Fruit fly (Drosophila melanogaster) whole organism, embryonic: Measurements from ENCODE around the gene CG6443.

Source experiments
- ATbp ChIP-seq: fragments of 200-800 bp; sonication (Bioruptor generic); optimal IDR thresholded peaks from 2 replicates; lab custom pipeline; 2017; ENCODE audit warnings: missing biosample characterization, mild to moderate bottlenecking, missing genetic modification characterization, missing genetic modification reagents
- Abd-B ChIP-seq: fragments of 200-800 bp; sonication (Bioruptor generic); optimal IDR thresholded peaks from 2 replicates; lab custom pipeline; 2018; ENCODE audit warnings: missing biosample characterization, mild to moderate bottlenecking, missing genetic modification characterization, moderate library complexity
- Awh ChIP-seq: fragments of 200-800 bp; sonication (Bioruptor generic); IDR thresholded peaks from 2 replicates; pipeline ENCODE4, ENCODE4 v1.3.6; 2022; ENCODE audit warnings: missing biosample characterization, missing genetic modification characterization
- Bgb ChIP-seq: fragments of 200-800 bp; sonication (Bioruptor generic); IDR thresholded peaks from 2 replicates; pipeline ENCODE4 v1.3.6; 2022; ENCODE audit warnings: missing biosample characterization, missing genetic modification characterization; ENCODE audit not compliant: partially characterized antibody
- CG10274 ChIP-seq: fragments of 200-800 bp; sonication (Bioruptor generic); optimal IDR thresholded peaks from 3 replicates; lab custom pipeline; 2017; ENCODE audit warnings: missing biosample characterization, mild to moderate bottlenecking, missing genetic modification characterization
- CG10431 ChIP-seq: fragments of 200-800 bp; sonication (Bioruptor generic); optimal IDR thresholded peaks from 3 replicates; lab custom pipeline; 2018; ENCODE audit warnings: missing biosample characterization, mild to moderate bottlenecking, missing genetic modification characterization
- CG11085 ChIP-seq: fragments of 200-800 bp; sonication (Bioruptor generic); IDR thresholded peaks from 2 replicates; pipeline ENCODE4 v1.3.6; 2022; ENCODE audit warnings: missing biosample characterization, missing genetic modification characterization
- CG11456 ChIP-seq: fragments of 200-800 bp; sonication (Bioruptor generic); IDR thresholded peaks from 3 replicates; pipeline ENCODE4 v1.3.6; 2022; ENCODE audit warnings: missing biosample characterization, missing genetic modification characterization
- CG12155 ChIP-seq: fragments of 200-800 bp; sonication (Bioruptor generic); optimal IDR thresholded peaks from 3 replicates; lab custom pipeline; 2016; ENCODE audit warnings: missing biosample characterization, missing genetic modification characterization
- CG14710 ChIP-seq: fragments of 200-800 bp; sonication (Bioruptor generic); optimal IDR thresholded peaks from 3 replicates; lab custom pipeline; 2019; ENCODE audit warnings: missing biosample characterization, mild to moderate bottlenecking, missing genetic modification characterization, moderate library complexity
- CG14860 ChIP-seq: fragments of 200-800 bp; sonication (Bioruptor generic); IDR thresholded peaks from 3 replicates; pipeline ENCODE4 v1.3.6; 2022; ENCODE audit warnings: missing biosample characterization, missing genetic modification characterization; ENCODE audit not compliant: partially characterized antibody
- CG16779 ChIP-seq: fragments of 200-800 bp; sonication (Bioruptor generic); IDR thresholded peaks from 2 replicates; pipeline ENCODE4 v1.3.6; 2022; ENCODE audit warnings: missing biosample characterization, missing genetic modification characterization
- CG32532 ChIP-seq: fragments of 200-800 bp; sonication (Bioruptor generic); IDR thresholded peaks from 2 replicates; pipeline ENCODE4 v1.3.6; 2022; ENCODE audit warnings: missing biosample characterization, missing genetic modification characterization
- CG32772 ChIP-seq: fragments of 200-800 bp; sonication (Bioruptor generic); IDR thresholded peaks from 2 replicates; pipeline ENCODE4 v1.3.6; 2022; ENCODE audit warnings: missing biosample characterization, missing genetic modification characterization
- CG33213 ChIP-seq: fragments of 200-800 bp; sonication (Bioruptor generic); optimal IDR thresholded peaks from 3 replicates; lab custom pipeline; 2016; ENCODE audit warnings: missing biosample characterization, missing genetic modification characterization
- CG3726 ChIP-seq: fragments of 200-800 bp; sonication (Bioruptor generic); IDR thresholded peaks from 3 replicates; pipeline ENCODE4, ENCODE4 v1.3.6; 2022; ENCODE audit warnings: missing biosample characterization, missing genetic modification characterization
- CG3838 ChIP-seq: fragments of 200-800 bp; sonication (Bioruptor generic); optimal IDR thresholded peaks from 3 replicates; lab custom pipeline; 2016; ENCODE audit warnings: missing biosample characterization, missing genetic modification characterization
- CG4730 ChIP-seq: fragments of 200-800 bp; sonication (Bioruptor generic); IDR thresholded peaks from 2 replicates; pipeline ENCODE4 v1.3.6; 2022; ENCODE audit warnings: missing biosample characterization, missing genetic modification characterization
- CG6854 ChIP-seq: fragments of 200-800 bp; sonication (Bioruptor generic); optimal IDR thresholded peaks from 3 replicates; lab custom pipeline; 2017; ENCODE audit warnings: missing biosample characterization, mild to moderate bottlenecking, missing genetic modification characterization
- CG7839 ChIP-seq: fragments of 200-800 bp; sonication (Bioruptor generic); optimal IDR thresholded peaks from 3 replicates; lab custom pipeline; 2018; ENCODE audit warnings: missing biosample characterization, mild to moderate bottlenecking, missing genetic modification characterization, moderate library complexity
- CG7963 ChIP-seq: fragments of 200-800 bp; sonication (Bioruptor generic); IDR thresholded peaks from 3 replicates; pipeline ENCODE4 v1.3.6; 2022; ENCODE audit warnings: missing biosample characterization, missing genetic modification characterization; ENCODE audit not compliant: partially characterized antibody
- CG8765 ChIP-seq: fragments of 200-800 bp; sonication (Bioruptor generic); IDR thresholded peaks from 2 replicates; pipeline ENCODE4 v1.3.6; 2022; ENCODE audit warnings: missing biosample characterization, missing genetic modification characterization
- CG9437 ChIP-seq: fragments of 200-800 bp; sonication (Bioruptor generic); optimal IDR thresholded peaks from 2 replicates; lab custom pipeline; 2018; ENCODE audit warnings: missing biosample characterization, mild to moderate bottlenecking, missing genetic modification characterization
- CG9797 ChIP-seq: fragments of 200-800 bp; sonication (Bioruptor generic); optimal IDR thresholded peaks from 3 replicates; lab custom pipeline; 2018; ENCODE audit warnings: missing biosample characterization, mild to moderate bottlenecking, missing genetic modification characterization
- CTCF ChIP-seq: fragments of 200-800 bp; sonication (Bioruptor generic); optimal IDR thresholded peaks from 2 replicates; lab custom pipeline; 2017; ENCODE audit warnings: missing biosample characterization, mild to moderate bottlenecking, missing genetic modification characterization, moderate library complexity
- Chrac-16 ChIP-seq: fragments of 200-800 bp; sonication (Bioruptor generic); optimal IDR thresholded peaks from 3 replicates; lab custom pipeline; 2016; ENCODE audit warnings: missing biosample characterization, missing genetic modification characterization
- Dip3 ChIP-seq: fragments of 200-800 bp; sonication (Bioruptor generic); optimal IDR thresholded peaks from 3 replicates; lab custom pipeline; 2016; ENCODE audit warnings: missing biosample characterization, missing genetic modification characterization
- Dref ChIP-seq: fragments of 200-800 bp; sonication (Bioruptor generic); IDR thresholded peaks from 2 replicates; pipeline ENCODE4 v1.3.6; 2022; ENCODE audit warnings: missing biosample characterization, missing genetic modification characterization
- E2f2 ChIP-seq: fragments of 200-800 bp; sonication (Bioruptor generic); IDR thresholded peaks from 2 replicates; pipeline ENCODE4 v1.3.6; 2022; ENCODE audit warnings: missing biosample characterization, missing genetic modification characterization
- Fer1 ChIP-seq: fragments of 200-800 bp; sonication (Bioruptor generic); optimal IDR thresholded peaks from 2 replicates; lab custom pipeline; 2017; ENCODE audit warnings: missing biosample characterization, mild to moderate bottlenecking, missing genetic modification characterization
- Gsc ChIP-seq: fragments of 200-800 bp; sonication (Bioruptor generic); IDR thresholded peaks from 2 replicates; pipeline ENCODE4 v1.3.6; 2022; ENCODE audit warnings: missing biosample characterization, missing genetic modification characterization
- HLH3B ChIP-seq: fragments of 200-800 bp; sonication (Bioruptor generic); IDR thresholded peaks from 2 replicates; pipeline ENCODE4 v1.3.6; 2022; ENCODE audit warnings: missing biosample characterization, missing genetic modification characterization
- Hr39 ChIP-seq: fragments of >200 bp; optimal IDR thresholded peaks from 2 replicates; lab custom pipeline; 2017
- Lhr ChIP-seq: fragments of 200-800 bp; sonication (Bioruptor generic); optimal IDR thresholded peaks from 3 replicates; lab custom pipeline; 2017; ENCODE audit warnings: mild to moderate bottlenecking, missing biosample characterization, missing genetic modification reagents, missing genetic modification characterization
- Nf-YA ChIP-seq: fragments of 200-800 bp; sonication (Bioruptor generic); IDR thresholded peaks from 2 replicates; pipeline ENCODE4 v1.3.6; 2022; ENCODE audit warnings: missing biosample characterization, missing genetic modification characterization
- Ptx1 ChIP-seq: fragments of 200-800 bp; sonication (Bioruptor generic); IDR thresholded peaks from 2 replicates; pipeline ENCODE4 v1.3.6; 2022; ENCODE audit warnings: missing biosample characterization, missing genetic modification characterization
- Side ChIP-seq: fragments of 200-800 bp; sonication (Bioruptor generic); optimal IDR thresholded peaks from 2 replicates; lab custom pipeline; 2016; ENCODE audit warnings: missing biosample characterization, missing genetic modification characterization
- Vsx1 ChIP-seq: fragments of 200-800 bp; sonication (Bioruptor generic); optimal IDR thresholded peaks from 2 replicates; lab custom pipeline; 2017; ENCODE audit warnings: missing biosample characterization, mild to moderate bottlenecking, missing genetic modification characterization, missing genetic modification reagents
- Xbp1 ChIP-seq: fragments of 200-800 bp; sonication (Bioruptor generic); optimal IDR thresholded peaks from 3 replicates; lab custom pipeline; 2016; ENCODE audit warnings: missing biosample characterization, mild to moderate bottlenecking, missing genetic modification characterization
- br ChIP-seq: fragments of >200 bp; optimal IDR thresholded peaks from 2 replicates; lab custom pipeline; 2017
- crol ChIP-seq: fragments of 200-800 bp; sonication (Bioruptor generic); IDR thresholded peaks from 2 replicates; pipeline ENCODE4 v1.3.6; 2022; ENCODE audit warnings: missing biosample characterization, missing genetic modification characterization
- ftz-f1 ChIP-seq: fragments of 200-800 bp; sonication (Bioruptor generic); optimal IDR thresholded peaks from 2 replicates; lab custom pipeline; 2016; ENCODE audit warnings: missing biosample characterization, missing genetic modification characterization
- h ChIP-seq: fragments of >200 bp; optimal IDR thresholded peaks from 2 replicates; lab custom pipeline; 2017
- hth ChIP-seq: fragments of >200 bp; optimal IDR thresholded peaks from 2 replicates; lab custom pipeline; 2017; ENCODE audit warnings: inconsistent platforms
- ind ChIP-seq: fragments of 200-800 bp; sonication (Bioruptor generic); optimal IDR thresholded peaks from 3 replicates; lab custom pipeline; 2016; ENCODE audit warnings: missing biosample characterization, missing genetic modification characterization
- lab ChIP-seq: fragments of 200-800 bp; sonication (Bioruptor generic); optimal IDR thresholded peaks from 3 replicates; lab custom pipeline; 2017; ENCODE audit warnings: missing biosample characterization, missing genetic modification characterization, mild to moderate bottlenecking, moderate library complexity, missing genetic modification reagents
- nmo ChIP-seq: fragments of 200-800 bp; sonication (Bioruptor generic); optimal IDR thresholded peaks from 2 replicates; lab custom pipeline; 2018; ENCODE audit warnings: missing biosample characterization, mild to moderate bottlenecking, missing genetic modification characterization, moderate library complexity
- oc ChIP-seq: fragments of 200-800 bp; sonication (Bioruptor generic); optimal IDR thresholded peaks from 2 replicates; lab custom pipeline; 2018; ENCODE audit warnings: missing biosample characterization, mild to moderate bottlenecking, missing genetic modification characterization, moderate library complexity
- otp ChIP-seq: fragments of 200-800 bp; sonication (Bioruptor generic); IDR thresholded peaks from 3 replicates; pipeline ENCODE4, ENCODE4 v1.3.6; 2022; ENCODE audit warnings: missing biosample characterization, missing genetic modification characterization
- shn ChIP-seq: fragments of 200-800 bp; sonication (Bioruptor generic); optimal IDR thresholded peaks from 3 replicates; lab custom pipeline; 2016; ENCODE audit warnings: missing biosample characterization, missing genetic modification characterization
- sim ChIP-seq: fragments of 200-800 bp; sonication (Bioruptor generic); IDR thresholded peaks from 2 replicates; pipeline ENCODE4 v1.3.6; 2022; ENCODE audit warnings: missing biosample characterization, missing genetic modification characterization
- slp2 ChIP-seq: fragments of 200-800 bp; sonication (Bioruptor generic); optimal IDR thresholded peaks from 2 replicates; lab custom pipeline; 2016; ENCODE audit warnings: missing biosample characterization, missing genetic modification characterization
- sob ChIP-seq: fragments of 200-800 bp; sonication (Bioruptor generic); IDR thresholded peaks from 2 replicates; pipeline ENCODE4 v1.3.6; 2022; ENCODE audit warnings: missing biosample characterization, missing genetic modification characterization

The CG6443 gene

DNA sequence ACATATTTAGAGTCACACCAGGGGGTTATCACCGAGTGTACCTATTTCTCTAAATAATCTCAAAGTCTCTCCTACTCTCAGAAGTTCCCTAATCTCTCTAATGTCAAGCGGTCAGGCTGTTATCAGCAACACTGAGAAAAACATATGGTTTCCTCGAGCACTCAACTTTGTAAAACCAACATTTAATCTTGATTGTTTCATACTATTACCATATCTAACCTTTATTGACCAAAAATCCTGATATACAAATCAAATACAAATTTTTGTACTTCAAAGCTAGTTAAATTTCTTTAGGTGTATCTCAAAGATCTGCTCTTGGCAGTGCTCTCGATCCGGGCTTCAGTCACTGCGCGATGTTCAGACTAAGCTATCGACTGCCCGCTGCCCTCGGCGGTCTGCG lies 25.5 kb upstream of the CG6443 start, which contains the start of gene CG6415 (continued):
- TF ChIP-seq CG33213 (GFP tag; lab: Kevin White, UChicago) = peak; percentile 44
- peak; percentile 10 for TF ChIP-seq Vsx1 (GFP tag; lab: Kevin White, UChicago)
- TF ChIP-seq sim (GFP tag; lab: Robert Waterston, UW) = peak; percentile 43; the same call in 1 of the 2 replicates
- TF ChIP-seq Dref (GFP tag; lab: Robert Waterston, UW) = no peak
- peak; percentile 29 for TF ChIP-seq CG9437 (GFP tag; lab: Kevin White, UChicago)
- peak; percentile 76; the same call in 2 of the 3 replicates for TF ChIP-seq otp (GFP tag; lab: Robert Waterston, UW)
- peak; percentile 44 for TF ChIP-seq Side (GFP tag; lab: Kevin White, UChicago)
- peak; percentile 87 for TF ChIP-seq CG7839 (tag; lab: Kevin White, UChicago)
- peak; percentile 52 for TF ChIP-seq slp2 (GFP tag; lab: Kevin White, UChicago)
- TF ChIP-seq HLH3B (GFP tag; lab: Robert Waterston, UW) = peak; percentile 70; the same call in 1 of the 2 replicates
- peak; percentile 51 for TF ChIP-seq oc (tag; lab: Kevin White, UChicago)
- TF ChIP-seq Nf-YA (GFP tag; lab: Robert Waterston, UW) = no peak
- no peak for TF ChIP-seq CTCF (GFP tag; lab: Kevin White, UChicago)
- TF ChIP-seq Abd-B (GFP tag; lab: Kevin White, UChicago) = peak; percentile 48
- no peak for TF ChIP-seq CG3726
- TF ChIP-seq Chrac-16 (GFP tag; lab: Kevin White, UChicago) = peak; percentile 73
- peak; percentile 63 for TF ChIP-seq Dip3 (GFP tag; lab: Kevin White, UChicago)
- peak; percentile 44 for TF ChIP-seq CG10274
- peak; percentile 47 for TF ChIP-seq CG6854 (GFP tag; lab: Kevin White, UChicago)
- TF ChIP-seq CG16779 (GFP tag; lab: Robert Waterston, UW) = 0 out of 2 replicates have a peak, but pooled peaks have one; percentile 39
- TF ChIP-seq Xbp1 (GFP tag; lab: Kevin White, UChicago) = peak; percentile 76
- TF ChIP-seq CG11456 (GFP tag; lab: Robert Waterston, UW) = peak; percentile 78
- TF ChIP-seq nmo (GFP tag; lab: Kevin White, UChicago) = peak; percentile 81
- TF ChIP-seq crol = 0 out of 2 replicates have a peak, but pooled peaks have one; percentile 21
- 0 out of 2 replicates have a peak, but pooled peaks have one; percentile 39 for TF ChIP-seq Gsc
- TF ChIP-seq ind (GFP tag; lab: Kevin White, UChicago) = peak; percentile 74
- TF ChIP-seq CG14860 (GFP tag; lab: Robert Waterston, UW) = no peak
- TF ChIP-seq Hr39 = no peak
- TF ChIP-seq Bgb (GFP tag; lab: Robert Waterston, UW) = no peak
- TF ChIP-seq Awh (GFP tag; lab: Robert Waterston, UW) = peak; percentile 76
- peak; percentile 54 for TF ChIP-seq CG4730 (GFP tag; lab: Robert Waterston, UW)
- peak; percentile 71 for TF ChIP-seq ATbp
- peak; percentile 18 for TF ChIP-seq shn (GFP tag; lab: Kevin White, UChicago)
- TF ChIP-seq Fer1 (GFP tag; lab: Kevin White, UChicago) = no peak
- no peak for TF ChIP-seq CG9797 (GFP tag; lab: Kevin White, UChicago)
- peak; percentile 41; the same call in 1 of the 2 replicates for TF ChIP-seq CG8765 (GFP tag; lab: Robert Waterston, UW)
- peak; percentile 85 for TF ChIP-seq lab (GFP tag; lab: Kevin White, UChicago)
- no peak for TF ChIP-seq br
- peak; percentile 68; the same call in 1 of the 2 replicates for TF ChIP-seq CG32532 (GFP tag; lab: Robert Waterston, UW)
- TF ChIP-seq Lhr (GFP tag; lab: Kevin White, UChicago) = peak; percentile 1
- peak; percentile 72 for TF ChIP-seq CG32772 (GFP tag; lab: Robert Waterston, UW)
- TF ChIP-seq CG3838 (GFP tag; lab: Kevin White, UChicago) = no peak
- no peak for TF ChIP-seq hth (lab: Kevin White, UChicago)
- no peak for TF ChIP-seq CG7963 (GFP tag; lab: Robert Waterston, UW)
- TF ChIP-seq Ptx1 (GFP tag; lab: Robert Waterston, UW) = peak; percentile 71
- peak; percentile 72 for TF ChIP-seq CG11085 (GFP tag; lab: Robert Waterston, UW)
- no peak for TF ChIP-seq CG10431
- TF ChIP-seq CG14710 (tag; lab: Kevin White, UChicago) = peak; percentile 70
- TF ChIP-seq E2f2 (GFP tag; lab: Robert Waterston, UW) = peak; percentile 40; the same call in 1 of the 2 replicates
- TF ChIP-seq sob (GFP tag; lab: Robert Waterston, UW) = peak; percentile 80
- TF ChIP-seq h (lab: Kevin White, UChicago) = no peak
- TF ChIP-seq CG12155 (GFP tag; lab: Kevin White, UChicago) = peak; percentile 70
- no peak for TF ChIP-seq ftz-f1 (GFP tag; lab: Kevin White, UChicago)
